Fruit fly (Drosophila melanogaster) whole organism, embryonic: Measurements from ENCODE around the gene shakB.

Experiments
- Blimp-1 ChIP-seq: fragments of 200-800 bp; sonication (Bioruptor generic); optimal IDR thresholded peaks from 3 replicates; lab custom pipeline; 2018; ENCODE audit warnings: missing biosample characterization, missing genetic modification characterization, mild to moderate bottlenecking, moderate library complexity, missing genetic modification reagents
- CG10979 ChIP-seq: fragments of 200-800 bp; sonication (Bioruptor generic); optimal IDR thresholded peaks from 2 replicates; lab custom pipeline; 2018; ENCODE audit warnings: missing biosample characterization, mild to moderate bottlenecking, missing genetic modification characterization, moderate library complexity
- CG11696 ChIP-seq: fragments of 200-800 bp; sonication (Bioruptor generic); IDR thresholded peaks from 2 replicates; pipeline ENCODE4 v1.3.6; 2022; ENCODE audit warnings: missing biosample characterization, missing genetic modification characterization
- CG11723 ChIP-seq: fragments of 200-800 bp; sonication (Bioruptor generic); optimal IDR thresholded peaks from 2 replicates; lab custom pipeline; 2017; ENCODE audit warnings: missing biosample characterization, mild to moderate bottlenecking, missing genetic modification characterization
- CG13424 ChIP-seq: fragments of 200-800 bp; sonication (Bioruptor generic); optimal IDR thresholded peaks from 2 replicates; lab custom pipeline; 2019; ENCODE audit warnings: missing biosample characterization, mild to moderate bottlenecking, missing genetic modification characterization, moderate library complexity
- CG13775 ChIP-seq: fragments of 200-800 bp; sonication (Bioruptor generic); optimal IDR thresholded peaks from 3 replicates; lab custom pipeline; 2017; ENCODE audit warnings: missing biosample characterization, mild to moderate bottlenecking, missing genetic modification characterization
- CG14710 ChIP-seq: fragments of 200-800 bp; sonication (Bioruptor generic); optimal IDR thresholded peaks from 3 replicates; lab custom pipeline; 2019; ENCODE audit warnings: missing biosample characterization, mild to moderate bottlenecking, missing genetic modification characterization, moderate library complexity
- CG15073 ChIP-seq: fragments of 200-800 bp; sonication (Bioruptor generic); optimal IDR thresholded peaks from 2 replicates; lab custom pipeline; 2016; ENCODE audit warnings: missing biosample characterization, missing genetic modification characterization
- CG15601 ChIP-seq: fragments of 200-800 bp; sonication (Bioruptor generic); optimal IDR thresholded peaks from 3 replicates; lab custom pipeline; 2019; ENCODE audit warnings: missing biosample characterization, mild to moderate bottlenecking, missing genetic modification characterization, moderate library complexity
- CG15696 ChIP-seq: fragments of 200-800 bp; sonication (Bioruptor generic); optimal IDR thresholded peaks from 2 replicates; lab custom pipeline; 2019; ENCODE audit warnings: missing biosample characterization, mild to moderate bottlenecking, missing genetic modification characterization, moderate library complexity
- CG16779 ChIP-seq: fragments of 200-800 bp; sonication (Bioruptor generic); IDR thresholded peaks from 2 replicates; pipeline ENCODE4 v1.3.6; 2022; ENCODE audit warnings: missing biosample characterization, missing genetic modification characterization
- CG17829 ChIP-seq: fragments of 200-800 bp; optimal IDR thresholded peaks from 2 replicates; lab custom pipeline; 2019; ENCODE audit warnings: missing biosample characterization, mild to moderate bottlenecking, missing genetic modification characterization, moderate library complexity
- CG18476 ChIP-seq: fragments of 200-800 bp; sonication (Bioruptor generic); optimal IDR thresholded peaks from 2 replicates; lab custom pipeline; 2016; ENCODE audit warnings: missing biosample characterization, mild to moderate bottlenecking, missing genetic modification characterization
- CG2202 ChIP-seq: fragments of 200-800 bp; sonication (Bioruptor generic); optimal IDR thresholded peaks from 2 replicates; lab custom pipeline; 2018; ENCODE audit warnings: missing biosample characterization, mild to moderate bottlenecking, missing genetic modification characterization
- CG2678 ChIP-seq: fragments of 200-800 bp; sonication (Bioruptor generic); optimal IDR thresholded peaks from 3 replicates; lab custom pipeline; 2019; ENCODE audit warnings: missing biosample characterization, mild to moderate bottlenecking, missing genetic modification characterization, moderate library complexity
- CG2712 ChIP-seq: fragments of 200-800 bp; optimal IDR thresholded peaks from 3 replicates; lab custom pipeline; 2019; ENCODE audit warnings: missing biosample characterization, mild to moderate bottlenecking, missing genetic modification characterization, moderate library complexity
- CG2889 ChIP-seq: fragments of 200-800 bp; sonication (Bioruptor generic); IDR thresholded peaks from 3 replicates; pipeline ENCODE4 v1.3.6; 2022; ENCODE audit warnings: missing biosample characterization, missing genetic modification characterization
- CG30020 ChIP-seq: fragments of 200-800 bp; optimal IDR thresholded peaks from 2 replicates; lab custom pipeline; 2019; ENCODE audit warnings: missing biosample characterization, mild to moderate bottlenecking, missing genetic modification characterization, moderate library complexity
- CG31441 ChIP-seq: fragments of 200-800 bp; sonication (Bioruptor generic); IDR thresholded peaks from 2 replicates; pipeline ENCODE4 v1.3.6; 2022; ENCODE audit warnings: missing biosample characterization, missing genetic modification characterization
- CG4820 ChIP-seq: fragments of 200-800 bp; sonication (Bioruptor generic); optimal IDR thresholded peaks from 3 replicates; lab custom pipeline; 2016; ENCODE audit warnings: missing biosample characterization, missing genetic modification characterization
- CG6254 ChIP-seq: fragments of 200-800 bp; sonication (Bioruptor generic); optimal IDR thresholded peaks from 3 replicates; lab custom pipeline; 2017; ENCODE audit warnings: mild to moderate bottlenecking, missing biosample characterization, missing genetic modification reagents, missing genetic modification characterization
- CG7745 ChIP-seq: fragments of 200-800 bp; sonication (Bioruptor generic); optimal IDR thresholded peaks from 2 replicates; lab custom pipeline; 2018; ENCODE audit warnings: missing biosample characterization, mild to moderate bottlenecking, missing genetic modification characterization, moderate library complexity
- CG7839 ChIP-seq: fragments of 200-800 bp; sonication (Bioruptor generic); optimal IDR thresholded peaks from 3 replicates; lab custom pipeline; 2018; ENCODE audit warnings: missing biosample characterization, mild to moderate bottlenecking, missing genetic modification characterization, moderate library complexity
- CG9817 ChIP-seq: fragments of 200-800 bp; sonication (Bioruptor generic); optimal IDR thresholded peaks from 2 replicates; lab custom pipeline; 2018; ENCODE audit warnings: missing biosample characterization, mild to moderate bottlenecking, missing genetic modification characterization, moderate library complexity
- Dip2 ChIP-seq: fragments of 200-800 bp; sonication (Bioruptor generic); IDR thresholded peaks from 2 replicates; pipeline ENCODE4 v1.3.6; 2022; ENCODE audit warnings: missing biosample characterization, missing genetic modification characterization
- Dref ChIP-seq: fragments of 200-800 bp; sonication (Bioruptor generic); IDR thresholded peaks from 2 replicates; pipeline ENCODE4 v1.3.6; 2022; ENCODE audit warnings: missing biosample characterization, missing genetic modification characterization
- Ets65A ChIP-seq: fragments of 200-800 bp; sonication (Bioruptor generic); peaks from one replicate; lab custom pipeline; 2016; ENCODE audit warnings: missing biosample characterization, missing genetic modification characterization
- Hr51 ChIP-seq, 2 experiments: fragments of 200-800 bp; sonication (Bioruptor generic); optimal IDR thresholded peaks; 2 replicates in 1 of 2; 3 replicates in 1 of 2; lab custom pipeline; 2016 to 2018; ENCODE audit warnings: missing biosample characterization in 2 of 2, missing genetic modification characterization in 2 of 2, mild to moderate bottlenecking in 1 of 2, moderate library complexity in 1 of 2
- Med ChIP-seq: fragments of 200-800 bp; sonication (Bioruptor generic); peaks from one replicate; lab custom pipeline; 2016; ENCODE audit warnings: missing biosample characterization, missing genetic modification characterization, mild to moderate bottlenecking, inconsistent platforms, moderate library complexity
- Oaz ChIP-seq: fragments of 200-800 bp; sonication (Bioruptor generic); IDR thresholded peaks from 2 replicates; pipeline ENCODE4 v1.3.6; 2022; ENCODE audit warnings: missing biosample characterization, missing genetic modification characterization
- bab2 ChIP-seq: fragments of 200-800 bp; sonication (Bioruptor generic); optimal IDR thresholded peaks from 2 replicates; lab custom pipeline; 2016; ENCODE audit warnings: missing biosample characterization, missing genetic modification characterization
- bsh ChIP-seq, 2 experiments: fragments of 200-800 bp; sonication (Bioruptor generic); optimal IDR thresholded peaks; 2 replicates each; lab custom pipeline; 2017 to 2018; ENCODE audit warnings: mild to moderate bottlenecking in 2 of 2, missing biosample characterization in 2 of 2, missing genetic modification characterization in 2 of 2, moderate library complexity in 1 of 2
- crol ChIP-seq: fragments of 200-800 bp; sonication (Bioruptor generic); IDR thresholded peaks from 2 replicates; pipeline ENCODE4 v1.3.6; 2022; ENCODE audit warnings: missing biosample characterization, missing genetic modification characterization
- eve ChIP-seq, 2 experiments: fragments of >200 bp; optimal IDR thresholded peaks; 2 replicates each; lab custom pipeline; 2017; ENCODE audit warnings: missing biosample characterization in 2 of 2, missing genetic modification characterization in 2 of 2
- ewg ChIP-seq: fragments of 200-800 bp; sonication (Bioruptor generic); optimal IDR thresholded peaks from 3 replicates; lab custom pipeline; 2017; ENCODE audit warnings: mild to moderate bottlenecking, missing biosample characterization, missing genetic modification reagents, missing genetic modification characterization
- ftz-f1 ChIP-seq: fragments of 200-800 bp; sonication (Bioruptor generic); optimal IDR thresholded peaks from 2 replicates; lab custom pipeline; 2016; ENCODE audit warnings: missing biosample characterization, missing genetic modification characterization
- gem ChIP-seq: fragments of 200-800 bp; sonication (Bioruptor generic); optimal IDR thresholded peaks from 2 replicates; lab custom pipeline; 2019; ENCODE audit warnings: missing biosample characterization, mild to moderate bottlenecking, missing genetic modification characterization, moderate library complexity
- grau ChIP-seq: fragments of 200-800 bp; optimal IDR thresholded peaks from 3 replicates; lab custom pipeline; 2019; ENCODE audit warnings: missing biosample characterization, mild to moderate bottlenecking, missing genetic modification characterization, moderate library complexity
- inv ChIP-seq: fragments of 200-800 bp; sonication (Bioruptor generic); IDR thresholded peaks from 2 replicates; pipeline ENCODE4 v1.3.6; 2022; ENCODE audit warnings: missing biosample characterization, missing genetic modification characterization; ENCODE audit not compliant: partially characterized antibody
- mam ChIP-seq: fragments of 200-800 bp; sonication (Bioruptor generic); optimal IDR thresholded peaks from 3 replicates; lab custom pipeline; 2016; ENCODE audit warnings: missing biosample characterization, missing genetic modification characterization
- nerfin-1 ChIP-seq: fragments of 200-800 bp; sonication (Bioruptor generic); optimal IDR thresholded peaks from 3 replicates; lab custom pipeline; 2019; ENCODE audit warnings: missing biosample characterization, mild to moderate bottlenecking, missing genetic modification characterization, moderate library complexity
- nmo ChIP-seq: fragments of 200-800 bp; sonication (Bioruptor generic); optimal IDR thresholded peaks from 2 replicates; lab custom pipeline; 2018; ENCODE audit warnings: missing biosample characterization, mild to moderate bottlenecking, missing genetic modification characterization, moderate library complexity
- odd ChIP-seq: fragments of 200-800 bp; sonication (Bioruptor generic); optimal IDR thresholded peaks from 2 replicates; lab custom pipeline; 2017; ENCODE audit warnings: missing biosample characterization, mild to moderate bottlenecking, missing genetic modification characterization
- phol ChIP-seq: fragments of 200-800 bp; sonication (Bioruptor generic); optimal IDR thresholded peaks from 3 replicates; lab custom pipeline; 2018; ENCODE audit warnings: missing biosample characterization, mild to moderate bottlenecking, missing genetic modification characterization, moderate library complexity
- row ChIP-seq: fragments of 200-800 bp; sonication (Bioruptor generic); IDR thresholded peaks from 3 replicates; pipeline ENCODE4 v1.3.6; 2022; ENCODE audit warnings: missing biosample characterization, missing genetic modification characterization
- salm ChIP-seq: fragments of 200-800 bp; sonication (Bioruptor generic); optimal IDR thresholded peaks from 2 replicates; lab custom pipeline; 2018; ENCODE audit warnings: missing biosample characterization, mild to moderate bottlenecking, missing genetic modification characterization
- sens ChIP-seq: fragments of 200-800 bp; sonication (Bioruptor generic); peaks from one replicate; lab custom pipeline; 2016; ENCODE audit warnings: missing biosample characterization, missing genetic modification characterization
- sim ChIP-seq: fragments of 200-800 bp; sonication (Bioruptor generic); IDR thresholded peaks from 2 replicates; pipeline ENCODE4 v1.3.6; 2022; ENCODE audit warnings: missing biosample characterization, missing genetic modification characterization
- toy ChIP-seq: fragments of 200-800 bp; sonication (Bioruptor generic); IDR thresholded peaks from 2 replicates; pipeline ENCODE4 v1.3.6; 2022; ENCODE audit warnings: missing biosample characterization, missing genetic modification characterization

The shakB gene

dm6 chrX:20723207-20723606 is 203.6 kb downstream of the shakB start (continued):
- TF ChIP-seq CG7745 (no peak), Dip2 (no peak), CG15073 (GFP tag; lab: Kevin White, UChicago) (peak; percentile 61), CG14710 (tag; lab: Kevin White, UChicago) (peak; percentile 10), bsh (GFP tag; optimal IDR thresholded peaks at IDR 0.05; lab: Kevin White, UChicago) (peak in 1 of 2 experiments; percentile 0), CG7839 (peak; percentile 14), CG18476 (no peak), CG9817 (no peak), CG13424 (peak; percentile 21), CG2712 (tag; lab: Kevin White, UChicago) (peak; percentile 8), bab2 (no peak), CG31441 (GFP tag; lab: Robert Waterston, UW) (peak; percentile 28; the same call in 1 of the 2 replicates), Med (GFP tag; lab: Kevin White, UChicago) (peak; percentile 6), salm (no peak), Hr51 (GFP tag; optimal IDR thresholded peaks at IDR 0.05; lab: Kevin White, UChicago) (peak in 1 of 2 experiments; percentile 15), ewg (GFP tag; lab: Kevin White, UChicago) (no peak), mam (GFP tag; lab: Kevin White, UChicago) (no peak), grau (peak; percentile 10), phol (tag; lab: Kevin White, UChicago) (peak; percentile 26), row (GFP tag; lab: Robert Waterston, UW) (peak; percentile 38; the same call in 2 of the 3 replicates), sens (GFP tag; lab: Kevin White, UChicago) (peak; percentile 55), nmo (peak; percentile 0), CG11696 (peak; percentile 64)

- no peak for TF ChIP-seq inv
- peak; percentile 11 for TF ChIP-seq gem (tag; lab: Kevin White, UChicago)
- TF ChIP-seq CG17829 (tag; lab: Kevin White, UChicago), result peak; percentile 25
- peak; percentile 64 for TF ChIP-seq crol (GFP tag; lab: Robert Waterston, UW)
- TF ChIP-seq CG15696 (tag; lab: Kevin White, UChicago), result peak; percentile 33
- TF ChIP-seq CG16779 (GFP tag; lab: Robert Waterston, UW), result no peak
- peak; percentile 22 for TF ChIP-seq CG4820 (GFP tag; lab: Kevin White, UChicago)
- no peak for TF ChIP-seq CG15601 (tag; lab: Kevin White, UChicago)
- no peak for TF ChIP-seq odd (GFP tag; lab: Kevin White, UChicago)
- TF ChIP-seq nerfin-1 (tag; lab: Kevin White, UChicago), result peak; percentile 6
- no peak for TF ChIP-seq CG2202 (tag; lab: Kevin White, UChicago)
- no peak for TF ChIP-seq Dref (GFP tag; lab: Robert Waterston, UW)
- TF ChIP-seq sim (GFP tag; lab: Robert Waterston, UW), result no peak
- TF ChIP-seq CG7839, result no peak
- peak; percentile 30 for TF ChIP-seq Blimp-1 (GFP tag; lab: Kevin White, UChicago)
- TF ChIP-seq CG6254 (GFP tag; lab: Kevin White, UChicago), result peak; percentile 22
- no peak for TF ChIP-seq Oaz (GFP tag; lab: Robert Waterston, UW)
- no peak for TF ChIP-seq toy (GFP tag; lab: Robert Waterston, UW)
- TF ChIP-seq phol (tag; lab: Kevin White, UChicago), result peak; percentile 55
- peak in 1 of 2 experiments; percentile 17 for TF ChIP-seq eve (GFP tag; optimal IDR thresholded peaks at IDR 0.05; lab: Kevin White, UChicago)
- TF ChIP-seq CG11723 (GFP tag; lab: Kevin White, UChicago), result no peak
- TF ChIP-seq CG2889 (GFP tag; lab: Robert Waterston, UW), result no peak
- TF ChIP-seq CG13775, result peak; percentile 7
- peak; percentile 43; the same call in 1 of the 2 replicates for TF ChIP-seq CG31441 (GFP tag; lab: Robert Waterston, UW)
- TF ChIP-seq row (GFP tag; lab: Robert Waterston, UW), result peak; percentile 11; the same call in 1 of the 3 replicates
- TF ChIP-seq CG2678, result peak; percentile 11
- peak; percentile 5 for TF ChIP-seq Ets65A (GFP tag; lab: Kevin White, UChicago)
- TF ChIP-seq ftz-f1 (GFP tag; lab: Kevin White, UChicago), result no peak
- no peak for TF ChIP-seq CG30020
- peak; percentile 63 for TF ChIP-seq CG10979 (tag; lab: Kevin White, UChicago)
Observed at dm6 chrX:20721724-20722344, 205.0 kb downstream of the shakB start.
